Worm (Caenorhabditis elegans): Measurements from ENCODE around the gene srg-55.

srg-55 gene

DNA sequence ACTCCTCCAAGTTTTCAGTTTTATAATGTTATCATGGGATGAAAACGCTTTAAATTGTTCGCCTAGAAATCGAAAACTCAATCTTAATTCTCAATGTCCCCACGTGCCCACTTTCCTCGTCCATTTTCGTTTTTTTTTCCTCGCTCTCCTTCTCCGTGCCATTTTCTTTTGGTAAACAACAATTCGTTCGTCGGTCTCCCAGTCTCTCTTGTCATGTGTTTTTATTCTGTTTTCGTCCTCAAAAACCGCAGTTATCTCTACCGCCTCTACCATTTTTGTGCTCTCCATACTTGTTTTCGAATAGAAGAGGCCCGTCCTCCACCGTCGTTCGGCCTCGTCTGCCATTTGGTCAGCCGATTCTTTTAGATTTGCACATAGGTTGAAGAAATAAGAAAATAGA, 20.4 kb upstream of the srg-55 start:
- TF ChIP-seq nhr-2 (tag; optimal IDR thresholded peaks at IDR 0.05) (no peak), blmp-1 (tag; optimal IDR thresholded peaks at IDR 0.05) (no peak), ham-2 (GFP tag; optimal IDR thresholded peaks at IDR 0.05) (no peak), ceh-43 (GFP tag; optimal IDR thresholded peaks at IDR 0.05) (no peak), mep-1 (tag; optimal IDR thresholded peaks at IDR 0.05) (no peak), bed-3 (GFP tag; optimal IDR thresholded peaks at IDR 0.05) (no peak), ztf-11 (tag; optimal IDR thresholded peaks at IDR 0.05) (no peak), drap-1 (GFP tag; optimal IDR thresholded peaks at IDR 0.05) (no peak), zip-8 (tag; optimal IDR thresholded peaks at IDR 0.05) (no peak), elt-3 (tag; optimal IDR thresholded peaks at IDR 0.05) (no peak), unc-62 (GFP tag; optimal IDR thresholded peaks at IDR 0.05) (no peak), ceh-83 (GFP tag; optimal IDR thresholded peaks at IDR 0.05) (no peak), snpc-4 (tag; optimal IDR thresholded peaks at IDR 0.05) (no peak), M03D4.4 (tag; optimal IDR thresholded peaks at IDR 0.05) (no peak), pha-4 (tag; optimal IDR thresholded peaks at IDR 0.05) (no peak)

DNA sequence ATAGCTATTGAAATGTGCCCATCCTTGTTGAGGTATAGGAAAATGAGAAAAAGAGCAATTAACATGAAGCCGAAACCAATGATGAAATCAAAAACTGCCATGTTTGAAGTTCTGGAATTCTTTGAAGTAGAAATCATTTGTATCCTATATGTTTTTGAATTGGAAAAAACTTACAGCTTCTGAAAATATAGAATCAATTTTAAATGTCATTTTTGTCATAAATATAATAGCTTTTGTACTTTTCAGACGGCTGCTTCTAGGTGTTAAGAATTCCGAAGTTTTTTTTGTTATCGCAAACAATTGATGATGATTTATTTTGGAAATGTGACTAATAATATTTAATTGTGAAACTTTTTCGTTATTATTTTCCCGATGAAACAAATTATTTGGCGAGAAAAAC, 18.9 kb upstream of the srg-55 start, which contains the start of gene C30G7.4:
C30G7.4 (minus strand) TSS at position 101 of the 400 bp plus-strand sequence.
- TF ChIP-seq ham-2 (GFP tag; optimal IDR thresholded peaks at IDR 0.05) (no peak), unc-62 (GFP tag; optimal IDR thresholded peaks at IDR 0.05) (no peak), ztf-11 (tag; optimal IDR thresholded peaks at IDR 0.05) (no peak), mep-1 (tag; optimal IDR thresholded peaks at IDR 0.05) (no peak), ceh-83 (GFP tag; optimal IDR thresholded peaks at IDR 0.05) (no peak)

DNA sequence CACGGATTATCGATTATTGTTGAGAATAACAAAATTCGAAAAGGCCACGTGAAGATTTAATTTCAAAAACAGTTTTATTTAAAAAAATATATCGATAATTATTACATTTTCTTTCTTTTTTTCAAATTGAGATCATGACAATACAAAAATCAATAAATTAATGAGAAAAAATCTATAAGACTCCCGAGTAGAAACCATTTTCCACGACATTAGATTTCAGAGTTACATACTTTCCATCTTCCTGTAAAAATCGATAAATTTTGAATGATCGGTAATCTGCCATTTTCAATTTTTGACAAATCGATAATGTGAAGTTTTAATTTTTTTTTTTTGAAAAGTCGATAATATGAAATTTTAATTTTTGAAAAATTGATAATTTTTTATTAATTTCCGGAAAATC, 17.5 kb upstream of the srg-55 start, which contains the start of gene C30G7.3:
C30G7.3 (minus strand) TSS at position 8 of the 400 bp plus-strand sequence.
- TF ChIP-seq unc-62 (GFP tag; optimal IDR thresholded peaks at IDR 0.05): no peak
- TF ChIP-seq nhr-76 (tag; optimal IDR thresholded peaks at IDR 0.05): no peak
- no peak for TF ChIP-seq ceh-39 (tag; optimal IDR thresholded peaks at IDR 0.05)
- no peak for TF ChIP-seq sptf-1 (tag; optimal IDR thresholded peaks at IDR 0.05)
- no peak for TF ChIP-seq blmp-1 (tag; optimal IDR thresholded peaks at IDR 0.05)
- no peak for TF ChIP-seq snpc-4 (tag; optimal IDR thresholded peaks at IDR 0.05)
- TF ChIP-seq mls-2 (tag; optimal IDR thresholded peaks at IDR 0.05): no peak
- no peak for TF ChIP-seq hlh-1 (tag; optimal IDR thresholded peaks at IDR 0.05)
- no peak for TF ChIP-seq ces-1 (GFP tag; optimal IDR thresholded peaks at IDR 0.05)
- TF ChIP-seq ztf-11 (tag; optimal IDR thresholded peaks at IDR 0.05): no peak
- no peak for TF ChIP-seq cnd-1 (tag; optimal IDR thresholded peaks at IDR 0.05)
- no peak for TF ChIP-seq unc-120 (tag; optimal IDR thresholded peaks at IDR 0.05; ENCODE audit: poor library complexity, severe bottlenecking)
- TF ChIP-seq nhr-237 (tag; optimal IDR thresholded peaks at IDR 0.05): no peak
- TF ChIP-seq flh-1 (GFP tag; optimal IDR thresholded peaks at IDR 0.05): no peak
- no peak for TF ChIP-seq nhr-2 (tag; optimal IDR thresholded peaks at IDR 0.05)

DNA sequence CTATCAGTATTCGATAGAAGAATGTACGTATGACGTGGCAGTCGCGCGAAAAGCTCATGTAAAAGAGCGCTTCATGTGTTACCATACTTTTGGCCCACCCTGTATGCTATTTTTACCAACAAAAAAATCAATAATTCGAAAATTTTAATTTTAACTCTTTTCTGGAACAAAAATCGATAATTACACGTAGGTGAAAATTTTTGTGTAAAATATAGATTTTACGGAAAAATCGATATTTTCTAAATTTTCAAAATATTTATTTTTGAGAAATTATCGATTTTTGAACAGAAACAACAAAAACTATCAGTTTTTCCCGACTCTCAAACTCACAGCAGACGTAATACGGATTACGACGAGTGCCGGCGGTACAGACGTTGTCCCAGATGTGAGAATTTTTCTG, 17.0 kb upstream of the srg-55 start:
- TF ChIP-seq sem-2 (GFP tag; optimal IDR thresholded peaks at IDR 0.05): no peak
- no peak for TF ChIP-seq pha-4 (tag; optimal IDR thresholded peaks at IDR 0.05)
- TF ChIP-seq bed-3 (GFP tag; optimal IDR thresholded peaks at IDR 0.05): no peak
- no peak for TF ChIP-seq lin-32 (GFP tag; optimal IDR thresholded peaks at IDR 0.05)
- TF ChIP-seq sptf-1 (tag; optimal IDR thresholded peaks at IDR 0.05): no peak
- no peak for TF ChIP-seq cnd-1 (tag; optimal IDR thresholded peaks at IDR 0.05)
- TF ChIP-seq unc-62 (GFP tag; optimal IDR thresholded peaks at IDR 0.05): no peak
- TF ChIP-seq mls-2 (tag; optimal IDR thresholded peaks at IDR 0.05): no peak
- no peak for TF ChIP-seq tbx-8 (GFP tag; optimal IDR thresholded peaks at IDR 0.05)
- no peak for TF ChIP-seq lsy-2 (tag; optimal IDR thresholded peaks at IDR 0.05)
- no peak for TF ChIP-seq mab-5 (tag; optimal IDR thresholded peaks at IDR 0.05)

DNA sequence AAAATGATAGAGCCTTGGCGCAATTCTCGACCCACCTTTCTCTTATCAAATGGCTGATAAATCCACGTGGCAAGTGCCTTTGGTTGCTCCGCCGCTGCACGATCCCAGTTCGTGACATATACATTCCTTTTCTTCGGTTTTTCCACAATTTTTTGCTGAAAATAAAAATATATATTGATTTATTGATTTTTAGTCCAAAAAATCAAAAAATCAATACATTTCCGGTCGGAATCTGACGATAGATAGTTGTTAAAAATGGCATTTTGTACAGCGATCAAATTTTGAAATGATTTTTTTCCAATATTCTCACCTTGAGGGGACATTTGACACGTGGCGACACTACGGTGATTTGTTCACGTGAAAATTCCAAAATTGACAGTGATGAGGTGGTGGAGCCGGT, 15.6 kb upstream of the srg-55 start:
- no peak for TF ChIP-seq mab-5 (tag; optimal IDR thresholded peaks at IDR 0.05)
- no peak for TF ChIP-seq lsy-2 (tag; optimal IDR thresholded peaks at IDR 0.05)
- TF ChIP-seq zip-8 (tag; optimal IDR thresholded peaks at IDR 0.05): no peak
- no peak for TF ChIP-seq drap-1 (GFP tag; optimal IDR thresholded peaks at IDR 0.05)
- TF ChIP-seq nhr-237 (tag; optimal IDR thresholded peaks at IDR 0.05): no peak
- TF ChIP-seq snpc-4 (tag; optimal IDR thresholded peaks at IDR 0.05): no peak
- no peak for TF ChIP-seq cnd-1 (tag; optimal IDR thresholded peaks at IDR 0.05)
- no peak for TF ChIP-seq ztf-11 (tag; optimal IDR thresholded peaks at IDR 0.05)
- no peak for TF ChIP-seq ham-2 (GFP tag; optimal IDR thresholded peaks at IDR 0.05)
- no peak for TF ChIP-seq nhr-2 (tag; optimal IDR thresholded peaks at IDR 0.05)
- TF ChIP-seq lin-13 (tag; optimal IDR thresholded peaks at IDR 0.05): no peak
- TF ChIP-seq nhr-76 (tag; optimal IDR thresholded peaks at IDR 0.05): no peak
- no peak for TF ChIP-seq mls-2 (tag; optimal IDR thresholded peaks at IDR 0.05)
- TF ChIP-seq lin-32 (GFP tag; optimal IDR thresholded peaks at IDR 0.05): no peak
- TF ChIP-seq bed-3 (GFP tag; optimal IDR thresholded peaks at IDR 0.05): no peak
- no peak for TF ChIP-seq unc-120 (tag; optimal IDR thresholded peaks at IDR 0.05; ENCODE audit: poor library complexity, severe bottlenecking)

Measured in whole organism, mixed stage, embryonic.